Worm (Caenorhabditis elegans) whole organism, late embryonic: ENCODE results near the gene C02B10.3.

Experiments
- ceh-48 ChIP-seq: sonication (generic microtip); optimal IDR thresholded peaks from 2 replicates; lab custom pipeline; 2016; ENCODE audit warnings: missing genetic modification characterization, inconsistent platforms, missing compliant biosample characterization
- hlh-6 ChIP-seq: sonication (generic microtip); optimal IDR thresholded peaks from 2 replicates; lab custom pipeline; 2016; ENCODE audit warnings: missing genotype, missing genetic modification characterization, missing compliant biosample characterization
- nhr-11 ChIP-seq: fragments of 150-350 bp; optimal IDR thresholded peaks from 2 replicates; lab custom pipeline; 2014; ENCODE audit warnings: missing biosample characterization, missing genetic modification characterization
- rnt-1 ChIP-seq: sonication (generic microtip); optimal IDR thresholded peaks from 2 replicates; lab custom pipeline; 2016; ENCODE audit warnings: missing genetic modification characterization, missing compliant biosample characterization

ce11 chrIV:5134798-5135197 is 31.7 kb upstream of the C02B10.3 start:
- no peak for TF ChIP-seq rnt-1
- no peak for TF ChIP-seq ceh-48 (tag; lab: Kevin White, UChicago)
- TF ChIP-seq hlh-6 = no peak
- TF ChIP-seq nhr-11 = no peak
